Worm (Caenorhabditis elegans): ENCODE results near the gene F26A1.4.

DNA sequence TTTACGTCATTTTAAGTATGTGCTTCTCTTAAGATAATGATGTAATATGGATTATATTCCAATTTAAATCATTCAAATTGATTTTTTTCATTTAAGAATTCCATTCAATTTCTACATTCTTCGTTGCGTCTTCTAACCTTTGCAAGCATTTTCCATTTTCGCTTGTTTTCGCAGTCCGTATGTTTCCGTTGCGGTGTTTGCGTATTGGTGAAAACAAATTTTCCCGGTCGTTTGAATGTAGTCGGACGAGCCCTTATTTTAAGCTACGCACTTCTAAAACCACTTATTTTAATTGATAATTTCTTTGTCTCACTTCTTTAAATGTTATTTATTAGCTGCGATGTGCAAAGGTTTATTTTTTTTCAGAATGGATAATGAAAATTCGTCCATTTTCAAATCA is 31.6 kb upstream of the F26A1.4 start, which contains the start of gene mel-28:
- TF ChIP-seq hmbx-1 (tag; optimal IDR thresholded peaks at IDR 0.05), result no peak
- TF ChIP-seq ceh-36 (tag; optimal IDR thresholded peaks at IDR 0.05), result no peak
- no peak for TF ChIP-seq flt-1 (GFP tag; IDR thresholded peaks at IDR 0.05)
- TF ChIP-seq ceh-13 (GFP tag; optimal IDR thresholded peaks at IDR 0.05), result no peak
- TF ChIP-seq ama-1 (optimal IDR thresholded peaks at IDR 0.05), result no peak
- TF ChIP-seq tbx-11 (GFP tag; IDR thresholded peaks at IDR 0.05), result no peak
- TF ChIP-seq hnd-1 (tag; optimal IDR thresholded peaks at IDR 0.05), result no peak
- no peak for TF ChIP-seq tbx-37 (GFP tag; conservative IDR thresholded peaks at IDR 0.05)
- TF ChIP-seq aly-1 (tag; optimal IDR thresholded peaks at IDR 0.05), result no peak
- no peak for TF ChIP-seq F13C5.2 (tag; optimal IDR thresholded peaks at IDR 0.05)
- no peak for TF ChIP-seq tra-4 (tag; optimal IDR thresholded peaks at IDR 0.05)
- no peak for TF ChIP-seq B0310.2 (tag; optimal IDR thresholded peaks at IDR 0.05)
- no peak for TF ChIP-seq sea-1 (GFP tag; conservative IDR thresholded peaks at IDR 0.05)
- TF ChIP-seq scrt-1 (GFP tag; IDR thresholded peaks at IDR 0.05), result no peak
